Worm (Caenorhabditis elegans): Measurements from ENCODE around the gene C09B9.2.
"Not testable (repeated sequence)": the region's sequence is repeated elsewhere in the genome, so short reads cannot be mapped to it uniquely, and the experiment has no call there.

C09B9.2 gene

DNA sequence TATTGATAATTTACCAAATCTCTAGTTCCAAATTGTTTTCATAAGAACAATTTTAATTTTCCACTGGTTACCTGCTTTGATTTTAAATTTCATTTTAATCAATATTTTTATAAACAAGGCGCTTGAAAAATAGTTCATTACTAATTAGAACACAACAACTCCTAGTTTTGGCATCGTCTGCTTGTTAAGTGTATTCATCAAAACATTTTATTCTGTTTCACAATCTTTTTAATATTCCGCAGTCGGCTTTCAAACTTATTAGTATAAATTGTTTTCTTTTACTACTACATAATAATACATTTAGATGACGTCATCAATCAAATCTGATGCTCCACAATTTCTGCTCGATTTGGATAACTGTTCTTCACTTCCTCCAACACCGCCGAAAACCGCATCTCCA, 26.6 kb upstream of the C09B9.2 start, which contains the start of gene pes-1:
Gene pes-1, plus strand, starts transcription at position 301 of the 400 bp plus-strand sequence.
- no peak for TF ChIP-seq egl-5 (tag; optimal IDR thresholded peaks at IDR 0.05)

- TF ChIP-seq ceh-82 (tag; optimal IDR thresholded peaks at IDR 0.05) = no peak
These were observed 23.9 kb upstream of the C09B9.2 start for ce11 chrIV:5005154-5005553.

- TF ChIP-seq zag-1 (tag; optimal IDR thresholded peaks at IDR 0.05) = no peak
- TF ChIP-seq snpc-4 (tag; optimal IDR thresholded peaks at IDR 0.05) = no peak
- no peak for TF ChIP-seq mml-1 (tag; optimal IDR thresholded peaks at IDR 0.05)
- no peak for TF ChIP-seq ceh-82 (tag; optimal IDR thresholded peaks at IDR 0.05)
- no peak for TF ChIP-seq unc-39 (tag; optimal IDR thresholded peaks at IDR 0.05)
- no peak for TF ChIP-seq ztf-4 (tag; optimal IDR thresholded peaks at IDR 0.05)
- no peak for TF ChIP-seq unc-62 (GFP tag; optimal IDR thresholded peaks at IDR 0.05)
- no peak for TF ChIP-seq eor-1 (tag; optimal IDR thresholded peaks at IDR 0.05)
- no peak for TF ChIP-seq jun-1 (tag; optimal IDR thresholded peaks at IDR 0.05)
- no peak for TF ChIP-seq nhr-77 (tag; optimal IDR thresholded peaks at IDR 0.05)
- TF ChIP-seq hmg-11 (tag; optimal IDR thresholded peaks at IDR 0.05) = no peak
- no peak for TF ChIP-seq nhr-11 (tag; optimal IDR thresholded peaks at IDR 0.05)
- no peak for TF ChIP-seq ztf-11 (tag; optimal IDR thresholded peaks at IDR 0.05)
- TF ChIP-seq aly-2 (tag; optimal IDR thresholded peaks at IDR 0.05) = no peak
These were observed 20.7 kb upstream of the C09B9.2 start, which contains the start of gene srm-2 for ce11 chrIV:5008378-5008777. srm-2 (plus strand) TSS chrIV:5008678.

DNA sequence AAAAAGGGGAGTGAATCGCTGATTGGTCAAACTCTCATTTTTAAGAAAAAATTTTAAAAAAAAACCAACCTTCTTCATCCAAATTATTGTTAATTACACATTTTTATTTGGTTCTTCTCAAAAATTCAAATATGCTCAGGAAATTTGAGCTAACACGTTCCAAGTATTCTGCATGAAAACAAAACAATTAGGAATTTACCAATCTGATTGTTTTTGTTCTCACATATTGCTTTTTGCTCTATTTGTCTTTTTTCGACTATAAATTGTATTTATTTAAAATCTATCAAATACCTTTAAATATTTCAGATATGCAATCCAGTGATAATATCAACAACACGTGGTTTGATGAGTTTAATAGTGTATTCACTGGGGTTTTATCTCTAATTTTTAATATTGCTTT, 16.9 kb upstream of the C09B9.2 start, which contains the start of gene srm-1:
Gene srm-1, plus strand, starts transcription at position 301 of the 400 bp plus-strand sequence.
- TF ChIP-seq pqm-1 (tag; optimal IDR thresholded peaks at IDR 0.05) (no peak), elt-1 (tag; optimal IDR thresholded peaks at IDR 0.05) (no peak), nhr-28 (tag; optimal IDR thresholded peaks at IDR 0.05) (no peak), jun-1 (tag; optimal IDR thresholded peaks at IDR 0.05) (no peak), elt-3 (tag; optimal IDR thresholded peaks at IDR 0.05) (no peak), ztf-4 (tag; optimal IDR thresholded peaks at IDR 0.05) (no peak), nhr-67 (tag; optimal IDR thresholded peaks at IDR 0.05) (no peak), hmg-11 (tag; optimal IDR thresholded peaks at IDR 0.05) (no peak), ceh-28 (tag; optimal IDR thresholded peaks at IDR 0.05) (no peak)

- not testable (repeated sequence) for TF ChIP-seq fos-1, hmg-11, R02D3.7 (tag; optimal IDR thresholded peaks at IDR 0.05)
These were observed 12.6 kb upstream of the C09B9.2 start, which contains the start of gene ssq-4 for ce11 chrIV:5016461-5016860. ssq-4 (plus strand) TSS chrIV:5016479.

DNA sequence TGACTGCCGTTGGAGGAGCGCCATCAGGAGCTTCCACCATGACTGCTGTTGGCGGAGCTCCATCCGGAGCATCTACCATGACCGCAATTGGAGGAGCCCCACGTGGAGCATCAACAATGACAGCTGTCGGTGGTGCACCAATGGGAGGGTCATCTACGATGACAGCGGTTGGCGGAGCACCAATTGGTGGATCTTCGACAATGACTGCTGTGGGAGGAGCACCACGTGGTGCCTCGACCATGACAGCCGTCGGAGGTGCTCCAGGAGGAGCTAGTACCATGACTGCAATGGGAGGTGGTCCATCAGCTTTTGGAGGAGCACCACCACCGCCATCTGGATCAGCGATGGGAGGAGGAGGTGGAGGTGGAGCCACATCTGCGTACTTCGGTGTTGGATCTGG, 12.0 kb upstream of the C09B9.2 start, which contains the start of gene T28H11.7:
Gene T28H11.7, minus strand, starts transcription at position 101 of the 400 bp plus-strand sequence.
- TF ChIP-seq egl-27 (tag; optimal IDR thresholded peaks at IDR 0.05); fos-1 (tag; optimal IDR thresholded peaks at IDR 0.05); nfya-1 (tag; optimal IDR thresholded peaks at IDR 0.05; ENCODE audit: insufficient read depth): not testable (repeated sequence)

- TF ChIP-seq nhr-25 (tag; optimal IDR thresholded peaks at IDR 0.05) (no peak), elt-2 (tag; optimal IDR thresholded peaks at IDR 0.05) (no peak), nhr-76 (tag; optimal IDR thresholded peaks at IDR 0.05) (no peak), ztf-4 (tag; optimal IDR thresholded peaks at IDR 0.05) (no peak), elt-1 (tag; optimal IDR thresholded peaks at IDR 0.05) (no peak), ceh-82 (tag; optimal IDR thresholded peaks at IDR 0.05) (no peak), fkh-2 (tag; optimal IDR thresholded peaks at IDR 0.05) (no peak), egl-27 (tag; optimal IDR thresholded peaks at IDR 0.05) (no peak), R02D3.7 (tag; optimal IDR thresholded peaks at IDR 0.05) (no peak), mdl-1 (tag; optimal IDR thresholded peaks at IDR 0.05) (no peak), mml-1 (tag; optimal IDR thresholded peaks at IDR 0.05) (no peak), lsy-12 (tag; optimal IDR thresholded peaks at IDR 0.05) (no peak), nhr-43 (tag; optimal IDR thresholded peaks at IDR 0.05; ENCODE audit: poor library complexity, severe bottlenecking) (no peak), lin-15B (tag; optimal IDR thresholded peaks at IDR 0.05) (no peak)
These were observed 8.6 kb upstream of the C09B9.2 start, which contains the start of gene T28H11.8 for ce11 chrIV:5020533-5020932. T28H11.8 (minus strand) TSS chrIV:5020633.
